Worm (Caenorhabditis elegans) whole organism, young adult: ENCODE data around the gene gldi-8.

Source experiments
- attf-5 ChIP-seq: fragments of 200-800 bp; sonication (Bioruptor generic); optimal IDR thresholded peaks from 2 replicates; lab custom pipeline; 2018; ENCODE audit warnings: mild to moderate bottlenecking, missing genetic modification characterization, missing compliant biosample characterization
- hsf-1 ChIP-seq: fragments of 200-800 bp; sonication (Bioruptor generic); IDR thresholded peaks from 2 replicates; pipeline ENCODE4 v1.3.6; 2022; ENCODE audit warnings: missing genetic modification reagents, missing genetic modification characterization, missing compliant biosample characterization
- pha-4 ChIP-seq: fragments of 150-350 bp; sonication (generic microtip); optimal IDR thresholded peaks from 2 replicates; lab custom pipeline; 2014; ENCODE audit warnings: missing biosample characterization, missing genetic modification reagents, missing genetic modification characterization

ce11 chrIII:12611414-12611813 lies 11.9 kb upstream of the gldi-8 start:
- TF ChIP-seq hsf-1 (GFP tag; lab: Robert Waterston, UW) (no peak), pha-4 (no peak), attf-5 (GFP tag; lab: Kevin White, UChicago) (no peak)
